Worm (Caenorhabditis elegans) whole organism, late embryonic: Measurements from ENCODE around the gene hil-4.
"Not testable (repeated sequence)": the region's sequence is repeated elsewhere in the genome, so short reads cannot be mapped to it uniquely, and the experiment has no call there.

ENCODE experiments used
- C38D4.7 ChIP-seq: fragments of 200-800 bp; sonication (Bioruptor generic); optimal IDR thresholded peaks from 2 replicates; lab custom pipeline; 2018; ENCODE audit warnings: mild to moderate bottlenecking, missing genetic modification characterization, moderate library complexity, missing compliant biosample characterization
- F13H6.1 ChIP-seq: sonication (generic microtip); optimal IDR thresholded peaks from 2 replicates; lab custom pipeline; 2016; ENCODE audit warnings: missing genetic modification characterization, missing compliant biosample characterization
- T23F11.4 ChIP-seq: fragments of 200-800 bp; sonication (Bioruptor generic); optimal IDR thresholded peaks from 2 replicates; lab custom pipeline; 2018; ENCODE audit warnings: mild to moderate bottlenecking, missing genetic modification characterization, missing compliant biosample characterization
- Y22D7AL.16 ChIP-seq: sonication (generic microtip); optimal IDR thresholded peaks from 2 replicates; lab custom pipeline; 2016; ENCODE audit warnings: missing genetic modification characterization, missing compliant biosample characterization
- ahr-1 ChIP-seq: sonication (generic microtip); optimal IDR thresholded peaks from 2 replicates; lab custom pipeline; 2016; ENCODE audit warnings: missing genetic modification characterization, missing compliant biosample characterization
- ceh-18 ChIP-seq: sonication (generic microtip); optimal IDR thresholded peaks from 2 replicates; lab custom pipeline; 2016; ENCODE audit warnings: missing genetic modification characterization, missing compliant biosample characterization
- ceh-2 ChIP-seq: sonication (generic microtip); optimal IDR thresholded peaks from 2 replicates; lab custom pipeline; 2016; ENCODE audit warnings: missing genotype, missing genetic modification characterization, missing compliant biosample characterization
- ceh-24 ChIP-seq: sonication (generic microtip); optimal IDR thresholded peaks from 2 replicates; lab custom pipeline; 2016; ENCODE audit warnings: mild to moderate bottlenecking, missing genetic modification characterization, missing compliant biosample characterization
- ceh-30 ChIP-seq: fragments of 150-350 bp; optimal IDR thresholded peaks from 2 replicates; lab custom pipeline; 2014; ENCODE audit warnings: missing biosample characterization, missing genetic modification characterization
- ceh-31 ChIP-seq: sonication (generic microtip); optimal IDR thresholded peaks from 2 replicates; lab custom pipeline; 2016; ENCODE audit warnings: missing genetic modification characterization, missing compliant biosample characterization
- ceh-34 ChIP-seq: sonication (generic microtip); optimal IDR thresholded peaks from 2 replicates; lab custom pipeline; 2016; ENCODE audit warnings: mild to moderate bottlenecking, missing genetic modification characterization, missing compliant biosample characterization
- ceh-45 ChIP-seq: fragments of 200-800 bp; sonication (Bioruptor generic); IDR thresholded peaks from 2 replicates; pipeline ENCODE4 v1.3.6; 2022; ENCODE audit warnings: missing genetic modification reagents, missing genetic modification characterization, missing compliant biosample characterization
- ceh-9 ChIP-seq: sonication (generic microtip); optimal IDR thresholded peaks from 2 replicates; lab custom pipeline; 2016; ENCODE audit warnings: mild to moderate bottlenecking, missing genetic modification characterization, inconsistent platforms, missing compliant biosample characterization
- dve-1 ChIP-seq: sonication (generic microtip); optimal IDR thresholded peaks from 2 replicates; lab custom pipeline; 2017; ENCODE audit warnings: antibody characterized with exemption, mild to moderate bottlenecking, missing genetic modification characterization, missing compliant biosample characterization
- elt-2 ChIP-seq: sonication (generic microtip); optimal IDR thresholded peaks from 2 replicates; lab custom pipeline; 2016; ENCODE audit warnings: missing genetic modification reagents, missing genetic modification characterization, missing compliant biosample characterization
- elt-4 ChIP-seq: sonication (generic microtip); optimal IDR thresholded peaks from 2 replicates; lab custom pipeline; 2016; ENCODE audit warnings: missing genetic modification characterization, missing compliant biosample characterization
- fax-1 ChIP-seq: sonication (generic microtip); optimal IDR thresholded peaks from 2 replicates; lab custom pipeline; 2016; ENCODE audit warnings: missing genotype, missing genetic modification characterization, missing compliant biosample characterization
- fkh-6 ChIP-seq: sonication (generic microtip); optimal IDR thresholded peaks from 2 replicates; lab custom pipeline; 2016; ENCODE audit warnings: missing genetic modification characterization, missing compliant biosample characterization
- gmeb-2 ChIP-seq: sonication (generic microtip); optimal IDR thresholded peaks from 2 replicates; lab custom pipeline; 2016; ENCODE audit warnings: missing genetic modification characterization, inconsistent platforms, missing compliant biosample characterization
- hlh-6 ChIP-seq: sonication (generic microtip); optimal IDR thresholded peaks from 2 replicates; lab custom pipeline; 2016; ENCODE audit warnings: missing genotype, missing genetic modification characterization, missing compliant biosample characterization
- hlh-8 ChIP-seq: sonication (generic microtip); optimal IDR thresholded peaks from 2 replicates; lab custom pipeline; 2016; ENCODE audit warnings: missing genotype, missing genetic modification characterization, missing compliant biosample characterization
- lim-6 ChIP-seq: sonication (generic microtip); optimal IDR thresholded peaks from 2 replicates; lab custom pipeline; 2016; ENCODE audit warnings: missing genetic modification characterization, missing compliant biosample characterization
- madf-2 ChIP-seq: sonication (generic microtip); optimal IDR thresholded peaks from 2 replicates; lab custom pipeline; 2017; ENCODE audit warnings: missing genetic modification characterization, missing compliant biosample characterization
- mec-3 ChIP-seq: sonication (generic microtip); optimal IDR thresholded peaks from 2 replicates; lab custom pipeline; 2016; ENCODE audit warnings: borderline replicate concordance, missing genetic modification characterization, missing compliant biosample characterization
- nfya-1 ChIP-seq: sonication (generic microtip); optimal IDR thresholded peaks from 2 replicates; lab custom pipeline; 2017; ENCODE audit warnings: missing genetic modification characterization, mild to moderate bottlenecking, missing compliant biosample characterization, antibody characterized with exemption, moderate library complexity
- npax-4 ChIP-seq: sonication (generic microtip); optimal IDR thresholded peaks from 2 replicates; lab custom pipeline; 2016; ENCODE audit warnings: missing genetic modification characterization, missing compliant biosample characterization
- pag-3 ChIP-seq: sonication (generic microtip); optimal IDR thresholded peaks from 2 replicates; lab custom pipeline; 2016; ENCODE audit warnings: missing compliant biosample characterization, missing genetic modification characterization, borderline replicate concordance
- pat-9 ChIP-seq: fragments of 200-800 bp; sonication (Bioruptor generic); optimal IDR thresholded peaks from 2 replicates; lab custom pipeline; 2018; ENCODE audit warnings: mild to moderate bottlenecking, missing genetic modification characterization, moderate library complexity, missing compliant biosample characterization
- pha-4 ChIP-seq: fragments of 150-350 bp; optimal IDR thresholded peaks from 2 replicates; lab custom pipeline; 2018; ENCODE audit warnings: missing biosample characterization, missing genetic modification reagents, missing genetic modification characterization
- sox-2 ChIP-seq: fragments of 200-800 bp; sonication (Bioruptor generic); IDR thresholded peaks from 2 replicates; pipeline ENCODE4 v1.3.6; 2022; ENCODE audit warnings: missing genetic modification reagents, missing genetic modification characterization, missing compliant biosample characterization
- sox-4 ChIP-seq: sonication (generic microtip); optimal IDR thresholded peaks from 2 replicates; lab custom pipeline; 2017; ENCODE audit warnings: mild to moderate bottlenecking, missing genetic modification characterization, inconsistent platforms, missing compliant biosample characterization
- tbx-7 ChIP-seq: sonication (generic microtip); optimal IDR thresholded peaks from 2 replicates; lab custom pipeline; 2016; ENCODE audit warnings: missing genotype, missing genetic modification characterization, missing compliant biosample characterization
- ttx-3 ChIP-seq: sonication (generic microtip); optimal IDR thresholded peaks from 2 replicates; lab custom pipeline; 2016; ENCODE audit warnings: missing genetic modification reagents, missing genetic modification characterization, missing compliant biosample characterization
- unc-3 ChIP-seq, 2 experiments: fragments of 200-800 bp in 1 of 2; sonication (Bioruptor generic) in 1 of 2; sonication (generic microtip) in 1 of 2; conservative IDR thresholded peaks in 1 of 2; optimal IDR thresholded peaks in 1 of 2; 2 replicates each; pipeline versions ENCODE4 v1.3.6 to Lab custom; 2016 to 2022; ENCODE audit warnings: missing compliant biosample characterization in 2 of 2, missing genetic modification characterization in 2 of 2, missing genetic modification reagents in 1 of 2
- unc-42 ChIP-seq: sonication (generic microtip); optimal IDR thresholded peaks from 2 replicates; lab custom pipeline; 2016; ENCODE audit warnings: missing genotype, missing genetic modification characterization, missing compliant biosample characterization
- unc-55 ChIP-seq: sonication (generic microtip); optimal IDR thresholded peaks from 2 replicates; lab custom pipeline; 2017; ENCODE audit warnings: missing biosample characterization, missing genetic modification reagents, missing genetic modification characterization
- unc-86 ChIP-seq: sonication (generic microtip); optimal IDR thresholded peaks from 2 replicates; lab custom pipeline; 2016; ENCODE audit warnings: missing genetic modification characterization, missing compliant biosample characterization
- ztf-16 ChIP-seq: sonication (generic microtip); optimal IDR thresholded peaks from 2 replicates; lab custom pipeline; 2017; ENCODE audit warnings: missing genetic modification characterization, missing compliant biosample characterization

hil-4 gene

ce11 chrV:4755308-4756029 lies 1.4 kb downstream of the hil-4 start, which contains the start of gene pgl-3:
Gene pgl-3 (plus strand): TSS chrV:4755979.
- no peak for TF ChIP-seq ahr-1
- no peak for TF ChIP-seq hlh-6 (tag; lab: Kevin White, UChicago)
- TF ChIP-seq pat-9 (tag; lab: Kevin White, UChicago) = no peak
- TF ChIP-seq hlh-8 (tag; lab: Kevin White, UChicago) = no peak
- no peak for TF ChIP-seq ceh-24 (tag; lab: Kevin White, UChicago)
- no peak for TF ChIP-seq unc-55 (GFP tag; lab: Kevin White, UChicago)
- TF ChIP-seq ceh-9 (tag; lab: Kevin White, UChicago) = no peak
- TF ChIP-seq Y22D7AL.16 (tag; lab: Kevin White, UChicago) = no peak
- TF ChIP-seq pha-4 (tag; lab: Kevin White, UChicago) = no peak

ce11 chrV:4758019-4758418 lies 3.9 kb downstream of the hil-4 start:
- TF ChIP-seq dve-1 (tag; lab: Kevin White, UChicago) (no peak), ceh-30 (tag; lab: Kevin White, UChicago) (no peak), gmeb-2 (no peak), unc-86 (tag; lab: Kevin White, UChicago) (no peak), pat-9 (tag; lab: Kevin White, UChicago) (no peak), pag-3 (tag; lab: Kevin White, UChicago) (no peak), sox-4 (tag; lab: Kevin White, UChicago) (no peak), elt-4 (tag; lab: Kevin White, UChicago) (no peak), F13H6.1 (tag; lab: Kevin White, UChicago) (no peak), fkh-6 (no peak), pha-4 (tag; lab: Kevin White, UChicago) (no peak), lim-6 (tag; lab: Kevin White, UChicago) (no peak), unc-42 (tag; lab: Kevin White, UChicago) (no peak), T23F11.4 (GFP tag; lab: Kevin White, UChicago) (no peak), ttx-3 (tag; lab: Kevin White, UChicago) (no peak)

ce11 chrV:4758540-4758939 lies 4.4 kb downstream of the hil-4 start:
- TF ChIP-seq ceh-2 = no peak
- TF ChIP-seq pag-3 (tag; lab: Kevin White, UChicago) = no peak
- TF ChIP-seq T23F11.4 (GFP tag; lab: Kevin White, UChicago) = no peak
- TF ChIP-seq ztf-16 (tag; lab: Kevin White, UChicago) = no peak
- TF ChIP-seq madf-2 (tag; lab: Kevin White, UChicago) = no peak
- TF ChIP-seq C38D4.7 (GFP tag; lab: Kevin White, UChicago) = no peak
- no peak for TF ChIP-seq ceh-18 (tag; lab: Kevin White, UChicago)
- TF ChIP-seq ceh-34 (tag; lab: Kevin White, UChicago) = no peak
- TF ChIP-seq, all 69 proteins: peak for 0

ce11 chrV:4760674-4761073 lies 6.6 kb downstream of the hil-4 start, which contains the start of gene bgnt-1.4:
Gene bgnt-1.4 (plus strand): TSS chrV:4760974.
- not testable (repeated sequence) for TF ChIP-seq mec-3 (tag; lab: Kevin White, UChicago); fax-1 (tag; lab: Kevin White, UChicago); unc-3 (GFP tag; conservative IDR thresholded peaks at IDR 0.05; lab: Robert Waterston, UW); unc-3 (tag; optimal IDR thresholded peaks at IDR 0.05; lab: Kevin White, UChicago)

ce11 chrV:4766501-4766900 lies 12.4 kb downstream of the hil-4 start, which contains the start of gene C18G1.8:
Gene C18G1.8 (minus strand): TSS chrV:4766601.
- TF ChIP-seq ceh-9 (tag; lab: Kevin White, UChicago) (no peak), nfya-1 (no peak), ttx-3 (tag; lab: Kevin White, UChicago) (no peak), ceh-45 (GFP tag; lab: Robert Waterston, UW) (no peak), unc-3 (GFP tag; conservative IDR thresholded peaks at IDR 0.05; lab: Robert Waterston, UW) (no peak), unc-3 (tag; optimal IDR thresholded peaks at IDR 0.05; lab: Kevin White, UChicago) (no peak), ahr-1 (no peak), pha-4 (tag; lab: Kevin White, UChicago) (no peak), ztf-16 (tag; lab: Kevin White, UChicago) (no peak), sox-2 (GFP tag; lab: Robert Waterston, UW) (no peak), ceh-31 (tag; lab: Kevin White, UChicago) (no peak), elt-2 (tag; lab: Kevin White, UChicago) (no peak), ceh-18 (tag; lab: Kevin White, UChicago) (no peak), tbx-7 (tag; lab: Kevin White, UChicago) (no peak), npax-4 (no peak)
